Worm (Caenorhabditis elegans) whole organism, midembryonic: Measurements from ENCODE around the gene Y45F10C.6.

Experiments used
- klf-2 ChIP-seq: fragments of 200-800 bp; sonication (Bioruptor generic); conservative IDR thresholded peaks from 2 replicates; pipeline ENCODE4 v1.3.6; 2022; ENCODE audit warnings: missing genetic modification reagents, missing genetic modification characterization, missing compliant biosample characterization
- med-1 ChIP-seq: sonication (generic microtip); optimal IDR thresholded peaks from 2 replicates; lab custom pipeline; 2017; ENCODE audit warnings: missing genetic modification characterization, mild to moderate bottlenecking, missing compliant biosample characterization, antibody characterized with exemption, missing genetic modification reagents; ENCODE audit not compliant: insufficient read depth
- ref-1 ChIP-seq: fragments of 200-800 bp; sonication (Bioruptor generic); conservative IDR thresholded peaks from 2 replicates; pipeline ENCODE4 v1.3.6; 2022; ENCODE audit warnings: missing genetic modification reagents, missing genetic modification characterization, missing compliant biosample characterization
- ztf-23 ChIP-seq: fragments of 200-800 bp; sonication (Bioruptor generic); IDR thresholded peaks from 2 replicates; pipeline ENCODE4 v1.3.6; 2022; ENCODE audit warnings: missing genetic modification reagents, missing genetic modification characterization, missing compliant biosample characterization
- ztf-29 ChIP-seq: fragments of 200-800 bp; sonication (Bioruptor generic); IDR thresholded peaks from 2 replicates; pipeline ENCODE4 v1.3.6; 2022; ENCODE audit warnings: missing genetic modification reagents, missing genetic modification characterization, missing compliant biosample characterization

- no peak for TF ChIP-seq ztf-23 (GFP tag; lab: Robert Waterston, UW)
- TF ChIP-seq ref-1 (GFP tag; lab: Robert Waterston, UW) = no peak
- TF ChIP-seq klf-2 (GFP tag; lab: Robert Waterston, UW) = no peak
- no peak for TF ChIP-seq med-1 (GFP tag; lab: Kevin White, UChicago)
- no peak for TF ChIP-seq ztf-29 (GFP tag; lab: Robert Waterston, UW)
Observed at ce11 chrIV:13693976-13694375, 41.9 kb downstream of the Y45F10C.6 start.
